Fruit fly (Drosophila melanogaster) whole organism, embryonic: ENCODE results near the gene CG8326.
A peak's percentile ranks its signal among the peaks of the same experiment; 100 is the strongest.

Experiments
- B-H1 ChIP-seq: fragments of 200-800 bp; sonication (Bioruptor generic); IDR thresholded peaks from 3 replicates; pipeline ENCODE4 v1.3.6; 2022; ENCODE audit warnings: missing biosample characterization, missing genetic modification characterization
- Bdp1 ChIP-seq: fragments of 200-800 bp; sonication (Bioruptor generic); optimal IDR thresholded peaks from 3 replicates; lab custom pipeline; 2016; ENCODE audit warnings: missing biosample characterization, missing genetic modification characterization
- CG1024 ChIP-seq: fragments of 200-800 bp; sonication (Bioruptor generic); IDR thresholded peaks from 2 replicates; pipeline ENCODE4 v1.3.6; 2022; ENCODE audit warnings: missing biosample characterization, missing genetic modification characterization
- CG10366 ChIP-seq: fragments of 200-800 bp; sonication (Bioruptor generic); IDR thresholded peaks from 2 replicates; pipeline ENCODE4 v1.3.6; 2022; ENCODE audit warnings: missing biosample characterization, missing genetic modification characterization
- CG11398 ChIP-seq: fragments of 200-800 bp; sonication (Bioruptor generic); optimal IDR thresholded peaks from 2 replicates; lab custom pipeline; 2016; ENCODE audit warnings: missing biosample characterization, missing genetic modification characterization
- CG12391 ChIP-seq: fragments of 200-800 bp; sonication (Bioruptor generic); optimal IDR thresholded peaks from 3 replicates; lab custom pipeline; 2018; ENCODE audit warnings: missing biosample characterization, mild to moderate bottlenecking, missing genetic modification characterization, moderate library complexity
- CG13296 ChIP-seq: fragments of 200-800 bp; sonication (Bioruptor generic); optimal IDR thresholded peaks from 3 replicates; lab custom pipeline; 2018; ENCODE audit warnings: missing biosample characterization, mild to moderate bottlenecking, missing genetic modification characterization
- CG13775 ChIP-seq: fragments of 200-800 bp; sonication (Bioruptor generic); optimal IDR thresholded peaks from 3 replicates; lab custom pipeline; 2017; ENCODE audit warnings: missing biosample characterization, mild to moderate bottlenecking, missing genetic modification characterization
- CG15073 ChIP-seq: fragments of 200-800 bp; sonication (Bioruptor generic); optimal IDR thresholded peaks from 2 replicates; lab custom pipeline; 2016; ENCODE audit warnings: missing biosample characterization, missing genetic modification characterization
- CG15269 ChIP-seq: fragments of 200-800 bp; sonication (Bioruptor generic); optimal IDR thresholded peaks from 2 replicates; lab custom pipeline; 2018; ENCODE audit warnings: missing biosample characterization, mild to moderate bottlenecking, missing genetic modification characterization, moderate library complexity
- CG2120 ChIP-seq: fragments of 200-800 bp; sonication (Bioruptor generic); optimal IDR thresholded peaks from 3 replicates; lab custom pipeline; 2016; ENCODE audit warnings: missing biosample characterization, missing genetic modification characterization
- CG2875 ChIP-seq: fragments of 200-800 bp; sonication (Bioruptor generic); optimal IDR thresholded peaks from 2 replicates; lab custom pipeline; 2017; ENCODE audit warnings: missing biosample characterization, mild to moderate bottlenecking, missing genetic modification characterization, missing genetic modification reagents
- CG31365 ChIP-seq: fragments of 200-800 bp; sonication (Bioruptor generic); optimal IDR thresholded peaks from 2 replicates; lab custom pipeline; 2018; ENCODE audit warnings: missing biosample characterization, mild to moderate bottlenecking, missing genetic modification characterization
- CG4820 ChIP-seq: fragments of 200-800 bp; sonication (Bioruptor generic); optimal IDR thresholded peaks from 3 replicates; lab custom pipeline; 2016; ENCODE audit warnings: missing biosample characterization, missing genetic modification characterization
- CG5953 ChIP-seq: fragments of 200-800 bp; sonication (Bioruptor generic); IDR thresholded peaks from 2 replicates; pipeline ENCODE4 v1.3.6; 2022; ENCODE audit warnings: missing biosample characterization, missing genetic modification characterization
- CG7786 ChIP-seq: fragments of 200-800 bp; sonication (Bioruptor generic); optimal IDR thresholded peaks from 2 replicates; lab custom pipeline; 2016; ENCODE audit warnings: missing biosample characterization, missing genetic modification characterization
- CG7963 ChIP-seq: fragments of 200-800 bp; sonication (Bioruptor generic); IDR thresholded peaks from 3 replicates; pipeline ENCODE4 v1.3.6; 2022; ENCODE audit warnings: missing biosample characterization, missing genetic modification characterization; ENCODE audit not compliant: partially characterized antibody
- CG8281 ChIP-seq: fragments of 200-800 bp; sonication (Bioruptor generic); optimal IDR thresholded peaks from 2 replicates; lab custom pipeline; 2018; ENCODE audit warnings: missing biosample characterization, mild to moderate bottlenecking, missing genetic modification characterization, moderate library complexity
- CG8388 ChIP-seq: fragments of 200-800 bp; sonication (Bioruptor generic); optimal IDR thresholded peaks from 2 replicates; lab custom pipeline; 2019; ENCODE audit warnings: missing biosample characterization, mild to moderate bottlenecking, missing genetic modification characterization, moderate library complexity
- CHES-1-like ChIP-seq: fragments of 200-800 bp; sonication (Bioruptor generic); optimal IDR thresholded peaks from 2 replicates; lab custom pipeline; 2016; ENCODE audit warnings: missing biosample characterization, missing genetic modification characterization
- D ChIP-seq, 2 experiments: fragments of 200-800 bp in 1 of 2; fragments of >200 bp in 1 of 2; sonication (Bioruptor generic) in 1 of 2; optimal IDR thresholded peaks; 2 replicates in 1 of 2; 3 replicates in 1 of 2; lab custom pipeline; 2017; ENCODE audit warnings: mild to moderate bottlenecking in 1 of 2, missing biosample characterization in 1 of 2, missing genetic modification characterization in 1 of 2, missing genetic modification reagents in 1 of 2
- Doc2 ChIP-seq: fragments of 200-800 bp; sonication (Bioruptor generic); IDR thresholded peaks from 2 replicates; pipeline ENCODE4 v1.3.6; 2022; ENCODE audit warnings: missing biosample characterization, missing genetic modification characterization
- E2f1 ChIP-seq: fragments of 200-800 bp; sonication (Bioruptor generic); IDR thresholded peaks from 2 replicates; pipeline ENCODE4 v1.3.6; 2022; ENCODE audit warnings: missing biosample characterization, missing genetic modification characterization
- Ets65A ChIP-seq: fragments of 200-800 bp; sonication (Bioruptor generic); peaks from one replicate; lab custom pipeline; 2016; ENCODE audit warnings: missing biosample characterization, missing genetic modification characterization
- Hey ChIP-seq: fragments of 200-800 bp; sonication (Bioruptor generic); optimal IDR thresholded peaks from 3 replicates; lab custom pipeline; 2018; ENCODE audit warnings: missing biosample characterization, mild to moderate bottlenecking, missing genetic modification characterization
- MBD-R2 ChIP-seq: fragments of 200-800 bp; sonication (Bioruptor generic); IDR thresholded peaks from 2 replicates; pipeline ENCODE4 v1.3.6; 2022; ENCODE audit warnings: missing biosample characterization, missing genetic modification characterization
- Meics ChIP-seq: fragments of 200-800 bp; sonication (Bioruptor generic); optimal IDR thresholded peaks from 2 replicates; lab custom pipeline; 2017; ENCODE audit warnings: missing biosample characterization, mild to moderate bottlenecking, missing genetic modification characterization
- Spps ChIP-seq: fragments of 200-800 bp; sonication (Bioruptor generic); optimal IDR thresholded peaks from 2 replicates; lab custom pipeline; 2018; ENCODE audit warnings: missing biosample characterization, mild to moderate bottlenecking, missing genetic modification characterization
- Trl ChIP-seq, 3 experiments: fragments of >200 bp in 2 of 3; fragments of 200-800 bp in 1 of 3; sonication (Bioruptor generic) in 1 of 3; optimal IDR thresholded peaks; 2 replicates in 1 of 3; 3 replicates in 2 of 3; lab custom pipeline; 2016 to 2017; ENCODE audit warnings: missing biosample characterization in 1 of 3, missing genetic modification characterization in 1 of 3
- YL-1 ChIP-seq: fragments of 200-800 bp; sonication (Bioruptor generic); optimal IDR thresholded peaks from 3 replicates; lab custom pipeline; 2017; ENCODE audit warnings: missing biosample characterization, mild to moderate bottlenecking, missing genetic modification characterization
- ato ChIP-seq: fragments of 200-800 bp; sonication (Bioruptor generic); IDR thresholded peaks from 2 replicates; pipeline ENCODE4 v1.3.6; 2022; ENCODE audit warnings: missing biosample characterization, missing genetic modification characterization; ENCODE audit not compliant: partially characterized antibody
- bowl ChIP-seq: fragments of 200-800 bp; sonication (Bioruptor generic); IDR thresholded peaks from 2 replicates; pipeline ENCODE4 v1.3.6; 2022; ENCODE audit warnings: missing biosample characterization, missing genetic modification characterization
- chn ChIP-seq: fragments of 200-800 bp; sonication (Bioruptor generic); optimal IDR thresholded peaks from 2 replicates; lab custom pipeline; 2016; ENCODE audit warnings: missing biosample characterization, missing genetic modification characterization
- dan ChIP-seq: fragments of 200-800 bp; sonication (Bioruptor generic); IDR thresholded peaks from 2 replicates; pipeline ENCODE4 v1.3.6; 2022; ENCODE audit warnings: missing biosample characterization, missing genetic modification characterization
- dpn ChIP-seq, 2 experiments: fragments of 200-800 bp; sonication (Bioruptor generic); optimal IDR thresholded peaks; 3 replicates each; lab custom pipeline; 2016; ENCODE audit warnings: missing biosample characterization in 2 of 2, missing genetic modification characterization in 2 of 2
- dysf ChIP-seq: fragments of 200-800 bp; sonication (Bioruptor generic); IDR thresholded peaks from 3 replicates; pipeline ENCODE4 v1.3.6; 2022; ENCODE audit warnings: missing biosample characterization, missing genetic modification characterization
- ewg ChIP-seq: fragments of 200-800 bp; sonication (Bioruptor generic); optimal IDR thresholded peaks from 3 replicates; lab custom pipeline; 2017; ENCODE audit warnings: mild to moderate bottlenecking, missing biosample characterization, missing genetic modification reagents, missing genetic modification characterization
- gce ChIP-seq: fragments of 200-800 bp; sonication (Bioruptor generic); IDR thresholded peaks from 3 replicates; pipeline ENCODE4 v1.3.6; 2022; ENCODE audit warnings: missing biosample characterization, missing genetic modification characterization
- gem ChIP-seq: fragments of 200-800 bp; sonication (Bioruptor generic); optimal IDR thresholded peaks from 2 replicates; lab custom pipeline; 2019; ENCODE audit warnings: missing biosample characterization, mild to moderate bottlenecking, missing genetic modification characterization, moderate library complexity
- hkb ChIP-seq, 2 experiments: fragments of 200-800 bp in 1 of 2; fragments of >200 bp in 1 of 2; sonication (Bioruptor generic) in 1 of 2; IDR thresholded peaks in 1 of 2; optimal IDR thresholded peaks in 1 of 2; 2 replicates each; pipeline versions ENCODE4 v1.3.6 to Lab custom; 2017 to 2022; ENCODE audit warnings: missing biosample characterization in 1 of 2, missing genetic modification characterization in 1 of 2
- hth ChIP-seq: fragments of >200 bp; optimal IDR thresholded peaks from 2 replicates; lab custom pipeline; 2017; ENCODE audit warnings: inconsistent platforms
- lov ChIP-seq, 2 experiments: fragments of 200-800 bp in 1 of 2; fragments of >200 bp in 1 of 2; sonication (Bioruptor generic) in 1 of 2; IDR thresholded peaks in 1 of 2; optimal IDR thresholded peaks in 1 of 2; 2 replicates in 1 of 2; 3 replicates in 1 of 2; pipeline versions ENCODE4 v1.3.6 to Lab custom; 2017 to 2022; ENCODE audit warnings: missing biosample characterization in 1 of 2, missing genetic modification characterization in 1 of 2
- otp ChIP-seq: fragments of 200-800 bp; sonication (Bioruptor generic); IDR thresholded peaks from 3 replicates; pipeline ENCODE4, ENCODE4 v1.3.6; 2022; ENCODE audit warnings: missing biosample characterization, missing genetic modification characterization
- row ChIP-seq: fragments of 200-800 bp; sonication (Bioruptor generic); IDR thresholded peaks from 3 replicates; pipeline ENCODE4 v1.3.6; 2022; ENCODE audit warnings: missing biosample characterization, missing genetic modification characterization
- sr ChIP-seq: fragments of 200-800 bp; sonication (Bioruptor generic); IDR thresholded peaks from 3 replicates; pipeline ENCODE4 v1.3.6; 2022; ENCODE audit warnings: missing biosample characterization, missing genetic modification characterization
- tll ChIP-seq, 2 experiments: fragments of 200-800 bp in 1 of 2; fragments of >200 bp in 1 of 2; sonication (Bioruptor generic) in 1 of 2; optimal IDR thresholded peaks; 2 replicates each; lab custom pipeline; 2017 to 2019; ENCODE audit warnings: missing biosample characterization in 2 of 2, missing genetic modification characterization in 2 of 2, mild to moderate bottlenecking in 1 of 2, moderate library complexity in 1 of 2
- ttk ChIP-seq: fragments of 200-800 bp; sonication (Bioruptor generic); IDR thresholded peaks from 2 replicates; pipeline ENCODE4 v2.1.2; 2022; ENCODE audit warnings: missing biosample characterization, missing genetic modification characterization
- wek ChIP-seq: fragments of 200-800 bp; sonication (Bioruptor generic); optimal IDR thresholded peaks from 3 replicates; lab custom pipeline; 2018; ENCODE audit warnings: missing biosample characterization, mild to moderate bottlenecking, missing genetic modification characterization, moderate library complexity
- z ChIP-seq: fragments of 200-800 bp; sonication (Bioruptor generic); IDR thresholded peaks from 3 replicates; pipeline ENCODE4 v1.3.6; 2022; ENCODE audit warnings: missing biosample characterization, missing genetic modification characterization

The CG8326 gene

DNA sequence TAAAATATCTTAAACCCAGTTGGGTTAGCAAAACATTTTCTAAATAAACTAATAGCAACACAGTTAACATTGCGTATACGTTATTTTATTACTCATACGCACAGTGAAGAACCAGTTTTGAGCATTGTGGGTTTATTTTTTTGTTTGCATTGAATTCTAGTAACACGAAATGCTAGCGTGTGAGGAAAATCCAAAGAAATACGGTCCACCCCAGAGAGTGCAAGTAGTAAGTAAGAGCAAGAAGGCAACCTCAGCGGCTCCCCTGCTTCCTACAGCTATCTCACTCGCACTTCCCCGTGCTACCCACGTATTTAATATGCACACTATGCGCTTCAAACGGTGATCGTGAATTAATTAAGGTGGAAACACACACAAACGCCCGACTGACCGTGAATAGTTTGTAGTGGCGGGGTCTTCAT lies 4.3 kb downstream of the CG8326 start (continued):
- TF ChIP-seq bowl, result peak; percentile 52; the same call in 1 of the 2 replicates
- peak; percentile 81 for TF ChIP-seq CG10366 (GFP tag; lab: Robert Waterston, UW)
- peak; percentile 97 for TF ChIP-seq Ets65A (GFP tag; lab: Kevin White, UChicago)
- TF ChIP-seq CHES-1-like (GFP tag; lab: Kevin White, UChicago), result peak; percentile 81
- TF ChIP-seq lov (optimal IDR thresholded peaks at IDR 0.05; lab: Kevin White, UChicago), result no peak
- TF ChIP-seq lov (GFP tag; IDR thresholded peaks at IDR 0.05; lab: Robert Waterston, UW), result no peak
- peak; percentile 77 for TF ChIP-seq CG8388
- TF ChIP-seq Meics (GFP tag; lab: Kevin White, UChicago), result peak; percentile 92
- TF ChIP-seq hkb (optimal IDR thresholded peaks at IDR 0.05; lab: Kevin White, UChicago), result no peak
- TF ChIP-seq hkb (GFP tag; IDR thresholded peaks at IDR 0.05; lab: Robert Waterston, UW), result peak; percentile 89
- peak; percentile 94 for TF ChIP-seq CG13296 (GFP tag; lab: Kevin White, UChicago)
- TF ChIP-seq CG15073 (GFP tag; lab: Kevin White, UChicago), result peak; percentile 37
- TF ChIP-seq CG15269 (tag; lab: Kevin White, UChicago), result peak; percentile 95
- TF ChIP-seq gce, result peak; percentile 51; the same call in 1 of the 3 replicates
- TF ChIP-seq MBD-R2 (GFP tag; lab: Robert Waterston, UW), result peak; percentile 58; the same call in 1 of the 2 replicates
- TF ChIP-seq CG8281 (tag; lab: Kevin White, UChicago), result peak; percentile 68
- no peak for TF ChIP-seq CG7963 (GFP tag; lab: Robert Waterston, UW)
- TF ChIP-seq ttk (GFP tag; lab: Robert Waterston, UW), result peak; percentile 68
- TF ChIP-seq CG4820 (GFP tag; lab: Kevin White, UChicago), result peak; percentile 69
- peak; percentile 15 for TF ChIP-seq Spps (tag; lab: Kevin White, UChicago)
- peak; percentile 69 for TF ChIP-seq B-H1 (GFP tag; lab: Robert Waterston, UW)
- TF ChIP-seq CG1024 (GFP tag; lab: Robert Waterston, UW), result 0 out of 2 replicates have a peak, but pooled peaks have one; percentile 36
- no peak for TF ChIP-seq D (optimal IDR thresholded peaks at IDR 0.05; lab: Kevin White, UChicago)
- peak; percentile 77 for TF ChIP-seq D (GFP tag; optimal IDR thresholded peaks at IDR 0.05; lab: Kevin White, UChicago)
- peak; percentile 58 for TF ChIP-seq YL-1 (GFP tag; lab: Kevin White, UChicago)
- TF ChIP-seq hth (lab: Kevin White, UChicago), result no peak
- TF ChIP-seq CG2875 (GFP tag; lab: Kevin White, UChicago), result peak; percentile 62
- TF ChIP-seq chn (GFP tag; lab: Kevin White, UChicago), result peak; percentile 83
- peak; percentile 82 for TF ChIP-seq wek (GFP tag; lab: Kevin White, UChicago)
- peak; percentile 40 for TF ChIP-seq CG11398 (GFP tag; lab: Kevin White, UChicago)
- peak; percentile 95 for TF ChIP-seq sr
- peak; percentile 72 for TF ChIP-seq E2f1 (GFP tag; lab: Robert Waterston, UW)
- peak; percentile 70; the same call in 1 of the 2 replicates for TF ChIP-seq CG5953 (GFP tag; lab: Robert Waterston, UW)
- peak; percentile 76 for TF ChIP-seq CG13775 (GFP tag; lab: Kevin White, UChicago)
- TF ChIP-seq CG12391 (tag; lab: Kevin White, UChicago), result peak; percentile 83
- peak; percentile 82 for TF ChIP-seq row (GFP tag; lab: Robert Waterston, UW)
- TF ChIP-seq dpn (GFP tag; optimal IDR thresholded peaks at IDR 0.05; lab: Kevin White, UChicago), result peak; percentile 81 to 84
- TF ChIP-seq z (GFP tag; lab: Robert Waterston, UW), result no peak
- peak; percentile 70 for TF ChIP-seq Hey (tag; lab: Kevin White, UChicago)
- TF ChIP-seq CG31365 (tag; lab: Kevin White, UChicago), result peak; percentile 74
- peak; percentile 90 for TF ChIP-seq dysf (GFP tag; lab: Robert Waterston, UW)
- no peak for TF ChIP-seq tll (GFP tag; optimal IDR thresholded peaks at IDR 0.05; lab: Kevin White, UChicago)
- peak; percentile 93 for TF ChIP-seq gem (tag; lab: Kevin White, UChicago)
- TF ChIP-seq ewg (GFP tag; lab: Kevin White, UChicago), result peak; percentile 67
- TF ChIP-seq otp (GFP tag; lab: Robert Waterston, UW), result 0 out of 3 replicates have a peak, but pooled peaks have one; percentile 44
- TF ChIP-seq CG2120 (GFP tag; lab: Kevin White, UChicago), result peak; percentile 86
- TF ChIP-seq Doc2, result no peak
- no peak for TF ChIP-seq ato (GFP tag; lab: Robert Waterston, UW)
- no peak for TF ChIP-seq dan (GFP tag; lab: Robert Waterston, UW)
- no peak for TF ChIP-seq Trl (optimal IDR thresholded peaks at IDR 0.05; lab: Kevin White, UChicago)
- TF ChIP-seq Trl (GFP tag; optimal IDR thresholded peaks at IDR 0.05; lab: Kevin White, UChicago), result peak; percentile 52
- TF ChIP-seq CG7786 (GFP tag; lab: Kevin White, UChicago), result peak; percentile 81
- TF ChIP-seq Bdp1 (GFP tag; lab: Kevin White, UChicago), result peak; percentile 61
